Worm (Caenorhabditis elegans) whole organism, dauer: ENCODE measurements around the gene ogdh-2.

Source experiments
- unc-62 ChIP-seq: sonication (generic microtip); optimal IDR thresholded peaks from 2 replicates; lab custom pipeline; 2017; ENCODE audit warnings: missing biosample characterization, missing genetic modification reagents, missing genetic modification characterization

ogdh-2 gene

ce11 chrV:12194275-12194674 lies at the start of gene ogdh-2:
Gene ogdh-2 (plus strand): TSS chrV:12194507.
- TF ChIP-seq unc-62: no peak

- TF ChIP-seq unc-62: no peak
Observed at ce11 chrV:12150607-12151006, 43.7 kb upstream of the ogdh-2 start, which contains the start of gene che-11. Gene che-11 (minus strand): TSS chrV:12150707.

- no peak for TF ChIP-seq unc-62
Observed at ce11 chrV:12152857-12153256, 41.5 kb upstream of the ogdh-2 start, which contains the start of gene C27A7.8. Gene C27A7.8 (plus strand): TSS chrV:12153157.

ce11 chrV:12153784-12154183 lies 40.5 kb upstream of the ogdh-2 start:
- no peak for TF ChIP-seq unc-62

- TF ChIP-seq unc-62: no peak
Observed at ce11 chrV:12154554-12154953, 39.8 kb upstream of the ogdh-2 start, which contains the start of gene C27A7.9. Gene C27A7.9 (minus strand): TSS chrV:12154654.

ce11 chrV:12158377-12158776 lies 35.9 kb upstream of the ogdh-2 start:
- TF ChIP-seq unc-62: no peak

- no peak for TF ChIP-seq unc-62
Observed at ce11 chrV:12159975-12160374, 34.3 kb upstream of the ogdh-2 start.

ce11 chrV:12161157-12161556 lies 33.1 kb upstream of the ogdh-2 start:
- TF ChIP-seq unc-62: no peak

ce11 chrV:12162220-12162619 lies 32.1 kb upstream of the ogdh-2 start, which contains the start of gene C27A7.5:
Gene C27A7.5 (minus strand): TSS chrV:12162320.
- TF ChIP-seq unc-62: no peak

ce11 chrV:12162906-12163305 lies 31.4 kb upstream of the ogdh-2 start, which contains the start of gene srj-4:
Gene srj-4 (plus strand): TSS chrV:12163206.
- no peak for TF ChIP-seq unc-62

ce11 chrV:12167031-12167430 lies 27.3 kb upstream of the ogdh-2 start:
- TF ChIP-seq unc-62: no peak

ce11 chrV:12167653-12168052 lies 26.7 kb upstream of the ogdh-2 start, which contains the start of gene col-37:
Gene col-37 (minus strand): TSS chrV:12167753.
- TF ChIP-seq unc-62: no peak

ce11 chrV:12170114-12170513 lies 24.2 kb upstream of the ogdh-2 start, which contains the start of gene ZK863.1:
Gene ZK863.1 (minus strand): TSS chrV:12170214.
- TF ChIP-seq unc-62: no peak

- no peak for TF ChIP-seq unc-62
Observed at ce11 chrV:12179338-12179737, 15.0 kb upstream of the ogdh-2 start, which contains the start of gene clec-224. Gene clec-224 (minus strand): TSS chrV:12179438.

ce11 chrV:12181310-12181709 lies 13.0 kb upstream of the ogdh-2 start, which contains the start of gene elpc-3:
Gene elpc-3 (minus strand): TSS chrV:12181410.
- no peak for TF ChIP-seq unc-62

- no peak for TF ChIP-seq unc-62
Observed at ce11 chrV:12183854-12184253, 10.5 kb upstream of the ogdh-2 start, which contains the start of gene usip-1. Gene usip-1 (minus strand): TSS chrV:12184194.

- TF ChIP-seq unc-62: no peak
Observed at ce11 chrV:12184308-12184999, 9.9 kb upstream of the ogdh-2 start, which contains the start of gene srd-4. Gene srd-4 (plus strand): TSS chrV:12184949.

- no peak for TF ChIP-seq unc-62
Observed at ce11 chrV:12187344-12187743, 7.0 kb upstream of the ogdh-2 start, which contains the start of gene ZK863.8. Gene ZK863.8 (minus strand): TSS chrV:12187516.
